Fruit fly (Drosophila melanogaster) whole organism, embryonic: Measurements from ENCODE around the gene CG5715.

Experiments
- Blimp-1 ChIP-seq: fragments of 200-800 bp; sonication (Bioruptor generic); optimal IDR thresholded peaks from 3 replicates; lab custom pipeline; 2018; ENCODE audit warnings: missing biosample characterization, missing genetic modification characterization, mild to moderate bottlenecking, moderate library complexity, missing genetic modification reagents
- CG10209 ChIP-seq: fragments of 200-800 bp; sonication (Bioruptor generic); optimal IDR thresholded peaks from 3 replicates; lab custom pipeline; 2017; ENCODE audit warnings: missing biosample characterization, mild to moderate bottlenecking, missing genetic modification characterization, missing genetic modification reagents
- CG11504 ChIP-seq: fragments of 200-800 bp; sonication (Bioruptor generic); optimal IDR thresholded peaks from 3 replicates; lab custom pipeline; 2019; ENCODE audit warnings: missing biosample characterization, mild to moderate bottlenecking, missing genetic modification characterization, moderate library complexity
- CG12391 ChIP-seq: fragments of 200-800 bp; sonication (Bioruptor generic); optimal IDR thresholded peaks from 3 replicates; lab custom pipeline; 2018; ENCODE audit warnings: missing biosample characterization, mild to moderate bottlenecking, missing genetic modification characterization, moderate library complexity
- CG1603 ChIP-seq: fragments of 200-800 bp; sonication (Bioruptor generic); optimal IDR thresholded peaks from 2 replicates; lab custom pipeline; 2019; ENCODE audit warnings: missing biosample characterization, mild to moderate bottlenecking, missing genetic modification characterization, moderate library complexity
- CG1647 ChIP-seq: fragments of 200-800 bp; sonication (Bioruptor generic); optimal IDR thresholded peaks from 3 replicates; lab custom pipeline; 2016; ENCODE audit warnings: missing biosample characterization, missing genetic modification characterization
- CG17359 ChIP-seq: fragments of 200-800 bp; sonication (Bioruptor generic); optimal IDR thresholded peaks from 3 replicates; lab custom pipeline; 2018; ENCODE audit warnings: missing biosample characterization, mild to moderate bottlenecking, missing genetic modification characterization, moderate library complexity
- CG18262 ChIP-seq: fragments of 200-800 bp; optimal IDR thresholded peaks from 3 replicates; lab custom pipeline; 2019; ENCODE audit warnings: missing biosample characterization, mild to moderate bottlenecking, missing genetic modification characterization, moderate library complexity
- CG18599 ChIP-seq: fragments of 200-800 bp; sonication (Bioruptor generic); optimal IDR thresholded peaks from 3 replicates; lab custom pipeline; 2017; ENCODE audit warnings: missing biosample characterization, missing genetic modification characterization, mild to moderate bottlenecking, moderate library complexity, missing genetic modification reagents
- CG30431 ChIP-seq: fragments of 200-800 bp; sonication (Bioruptor generic); optimal IDR thresholded peaks from 2 replicates; lab custom pipeline; 2017; ENCODE audit warnings: missing biosample characterization, missing genetic modification characterization
- CG3065 ChIP-seq: fragments of 200-800 bp; sonication (Bioruptor generic); optimal IDR thresholded peaks from 2 replicates; lab custom pipeline; 2016; ENCODE audit warnings: missing biosample characterization, missing genetic modification characterization
- CG31224 ChIP-seq: fragments of 200-800 bp; sonication (Bioruptor generic); IDR thresholded peaks from 2 replicates; pipeline ENCODE4 v1.3.6; 2022; ENCODE audit warnings: missing biosample characterization, missing genetic modification characterization
- CG33213 ChIP-seq: fragments of 200-800 bp; sonication (Bioruptor generic); optimal IDR thresholded peaks from 3 replicates; lab custom pipeline; 2016; ENCODE audit warnings: missing biosample characterization, missing genetic modification characterization
- CG42726 ChIP-seq: fragments of 200-800 bp; sonication (Bioruptor generic); IDR thresholded peaks from 2 replicates; pipeline ENCODE4 v1.3.6; 2022; ENCODE audit warnings: missing biosample characterization, missing genetic modification characterization; ENCODE audit not compliant: partially characterized antibody
- CG7271 ChIP-seq: fragments of 200-800 bp; sonication (Bioruptor generic); optimal IDR thresholded peaks from 2 replicates; lab custom pipeline; 2018; ENCODE audit warnings: missing biosample characterization, mild to moderate bottlenecking, missing genetic modification characterization, moderate library complexity
- CG7357 ChIP-seq: fragments of 200-800 bp; sonication (Bioruptor generic); IDR thresholded peaks from 3 replicates; pipeline ENCODE4 v1.3.6; 2022; ENCODE audit warnings: missing biosample characterization, missing genetic modification characterization
- CG7372 ChIP-seq: fragments of 200-800 bp; sonication (Bioruptor generic); IDR thresholded peaks from 2 replicates; pipeline ENCODE4 v1.3.6; 2022; ENCODE audit warnings: missing biosample characterization, missing genetic modification characterization
- CG8281 ChIP-seq: fragments of 200-800 bp; sonication (Bioruptor generic); optimal IDR thresholded peaks from 2 replicates; lab custom pipeline; 2018; ENCODE audit warnings: missing biosample characterization, mild to moderate bottlenecking, missing genetic modification characterization, moderate library complexity
- D19A ChIP-seq: fragments of 200-800 bp; optimal IDR thresholded peaks from 3 replicates; lab custom pipeline; 2019; ENCODE audit warnings: missing biosample characterization, mild to moderate bottlenecking, missing genetic modification characterization, moderate library complexity
- Dek ChIP-seq: fragments of 200-800 bp; sonication (Bioruptor generic); optimal IDR thresholded peaks from 3 replicates; lab custom pipeline; 2019; ENCODE audit warnings: missing biosample characterization, mild to moderate bottlenecking, missing genetic modification characterization, moderate library complexity
- Dll ChIP-seq: fragments of 200-800 bp; sonication (Bioruptor generic); IDR thresholded peaks from 4 replicates; pipeline ENCODE4 v1.3.6; 2022; ENCODE audit warnings: missing biosample characterization, missing genetic modification characterization; ENCODE audit not compliant: partially characterized antibody
- Doc2 ChIP-seq: fragments of 200-800 bp; sonication (Bioruptor generic); IDR thresholded peaks from 2 replicates; pipeline ENCODE4 v1.3.6; 2022; ENCODE audit warnings: missing biosample characterization, missing genetic modification characterization
- ERR ChIP-seq: fragments of 200-800 bp; sonication (Bioruptor generic); optimal IDR thresholded peaks from 2 replicates; lab custom pipeline; 2016; ENCODE audit warnings: missing biosample characterization, missing genetic modification characterization
- Gug ChIP-seq: fragments of 200-800 bp; sonication (Bioruptor generic); IDR thresholded peaks from 4 replicates; pipeline ENCODE4 v1.3.6; 2022; ENCODE audit warnings: missing biosample characterization, missing genetic modification characterization
- HHEX ChIP-seq: fragments of 200-800 bp; sonication (Bioruptor generic); optimal IDR thresholded peaks from 3 replicates; lab custom pipeline; 2017; ENCODE audit warnings: missing biosample characterization, mild to moderate bottlenecking, missing genetic modification characterization, missing genetic modification reagents
- HLH3B ChIP-seq: fragments of 200-800 bp; sonication (Bioruptor generic); IDR thresholded peaks from 2 replicates; pipeline ENCODE4 v1.3.6; 2022; ENCODE audit warnings: missing biosample characterization, missing genetic modification characterization
- NK7.1 ChIP-seq: fragments of 200-800 bp; sonication (Bioruptor generic); optimal IDR thresholded peaks from 3 replicates; lab custom pipeline; 2016; ENCODE audit warnings: missing biosample characterization, missing genetic modification characterization
- Nf-YA ChIP-seq: fragments of 200-800 bp; sonication (Bioruptor generic); IDR thresholded peaks from 2 replicates; pipeline ENCODE4 v1.3.6; 2022; ENCODE audit warnings: missing biosample characterization, missing genetic modification characterization
- Nf-YB ChIP-seq: fragments of 200-800 bp; sonication (Bioruptor generic); optimal IDR thresholded peaks from 3 replicates; lab custom pipeline; 2019; ENCODE audit warnings: missing biosample characterization, mild to moderate bottlenecking, missing genetic modification characterization, moderate library complexity
- Oli ChIP-seq: fragments of 200-800 bp; sonication (Bioruptor generic); optimal IDR thresholded peaks from 2 replicates; lab custom pipeline; 2018; ENCODE audit warnings: missing biosample characterization, mild to moderate bottlenecking, missing genetic modification characterization, moderate library complexity
- Ptx1 ChIP-seq: fragments of 200-800 bp; sonication (Bioruptor generic); IDR thresholded peaks from 2 replicates; pipeline ENCODE4 v1.3.6; 2022; ENCODE audit warnings: missing biosample characterization, missing genetic modification characterization
- aop ChIP-seq: fragments of 200-800 bp; sonication (Bioruptor generic); IDR thresholded peaks from 2 replicates; pipeline ENCODE4 v1.3.6; 2022; ENCODE audit warnings: missing biosample characterization, missing genetic modification characterization
- bsh ChIP-seq, 2 experiments: fragments of 200-800 bp; sonication (Bioruptor generic); optimal IDR thresholded peaks; 2 replicates each; lab custom pipeline; 2017 to 2018; ENCODE audit warnings: mild to moderate bottlenecking in 2 of 2, missing biosample characterization in 2 of 2, missing genetic modification characterization in 2 of 2, moderate library complexity in 1 of 2
- cad ChIP-seq: fragments of >200 bp; optimal IDR thresholded peaks from 2 replicates; lab custom pipeline; 2017; ENCODE audit warnings: missing biosample characterization, missing genetic modification characterization
- dmrt11E ChIP-seq: fragments of 200-800 bp; sonication (Bioruptor generic); optimal IDR thresholded peaks from 3 replicates; lab custom pipeline; 2018; ENCODE audit warnings: missing biosample characterization, mild to moderate bottlenecking, missing genetic modification characterization, moderate library complexity
- fd3F ChIP-seq: fragments of 200-800 bp; sonication (Bioruptor generic); optimal IDR thresholded peaks from 2 replicates; lab custom pipeline; 2018; ENCODE audit warnings: missing biosample characterization, mild to moderate bottlenecking, missing genetic modification characterization, moderate library complexity
- kni ChIP-seq: fragments of 200-800 bp; sonication (Bioruptor generic); optimal IDR thresholded peaks from 3 replicates; lab custom pipeline; 2017; ENCODE audit warnings: mild to moderate bottlenecking, missing biosample characterization, missing genetic modification reagents, missing genetic modification characterization
- nerfin-2 ChIP-seq: fragments of 200-800 bp; sonication (Bioruptor generic); IDR thresholded peaks from 2 replicates; pipeline ENCODE4 v1.3.6; 2022; ENCODE audit warnings: missing biosample characterization, missing genetic modification characterization; ENCODE audit not compliant: partially characterized antibody
- pb ChIP-seq: fragments of 200-800 bp; sonication (Bioruptor generic); optimal IDR thresholded peaks from 3 replicates; lab custom pipeline; 2016; ENCODE audit warnings: missing biosample characterization, missing genetic modification characterization
- peb ChIP-seq: fragments of 200-800 bp; sonication (Bioruptor generic); IDR thresholded peaks from 2 replicates; pipeline ENCODE4 v1.3.6; 2022; ENCODE audit warnings: missing biosample characterization, missing genetic modification characterization
- prd ChIP-seq, 3 experiments: fragments of >200 bp in 2 of 3; fragments of 200-800 bp in 1 of 3; sonication (Bioruptor generic) in 1 of 3; optimal IDR thresholded peaks in 2 of 3; IDR thresholded peaks in 1 of 3; 2 replicates in 2 of 3; 3 replicates in 1 of 3; pipeline versions ENCODE4 v1.3.6 to Lab custom; 2017 to 2022; ENCODE audit warnings: missing biosample characterization in 1 of 3, missing genetic modification characterization in 1 of 3
- ranshi ChIP-seq: fragments of 200-800 bp; sonication (Bioruptor generic); IDR thresholded peaks from 2 replicates; pipeline ENCODE4 v1.3.6; 2022; ENCODE audit warnings: missing biosample characterization, missing genetic modification characterization
- scrt ChIP-seq: fragments of 200-800 bp; sonication (Bioruptor generic); optimal IDR thresholded peaks from 2 replicates; lab custom pipeline; 2018; ENCODE audit warnings: missing biosample characterization, mild to moderate bottlenecking, missing genetic modification characterization, moderate library complexity
- tin ChIP-seq: fragments of 200-800 bp; sonication (Bioruptor generic); optimal IDR thresholded peaks from 3 replicates; lab custom pipeline; 2016; ENCODE audit warnings: missing biosample characterization, missing genetic modification characterization
- twi ChIP-seq: fragments of 200-800 bp; optimal IDR thresholded peaks from 2 replicates; lab custom pipeline; 2019; ENCODE audit warnings: missing biosample characterization, mild to moderate bottlenecking, missing genetic modification characterization, moderate library complexity

The CG5715 gene

DNA sequence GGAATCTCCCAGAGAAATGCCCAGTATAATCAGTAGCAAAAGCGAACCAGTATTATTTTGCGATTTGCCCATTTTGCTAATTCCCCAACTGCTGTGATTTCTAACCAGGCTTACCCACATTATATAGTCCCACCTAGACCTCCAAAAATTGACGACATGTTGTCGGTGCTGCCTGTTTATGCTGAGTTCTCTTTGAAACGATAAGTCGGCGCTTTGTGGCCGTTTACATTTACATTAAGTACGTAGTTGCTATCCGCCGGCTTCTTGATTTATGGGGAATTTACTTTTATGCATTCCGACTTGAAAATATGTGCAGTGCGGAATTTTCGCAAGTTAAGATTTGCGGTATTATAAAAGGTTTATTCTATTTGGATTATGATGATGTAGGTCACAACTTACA lies at the start of gene CG5715:
Gene CG5715, minus strand, starts transcription at position 101 of the 400 bp plus-strand sequence.
- no peak for TF ChIP-seq CG12391
- no peak for TF ChIP-seq CG10209 (GFP tag; lab: Kevin White, UChicago)
- no peak for TF ChIP-seq D19A
- TF ChIP-seq ERR (GFP tag; lab: Kevin White, UChicago): no peak
- TF ChIP-seq Oli: no peak
- TF ChIP-seq CG8281 (tag; lab: Kevin White, UChicago): no peak
- TF ChIP-seq CG42726: no peak
- TF ChIP-seq CG17359: no peak
- no peak for TF ChIP-seq CG11504 (tag; lab: Kevin White, UChicago)
- no peak for TF ChIP-seq fd3F (GFP tag; lab: Kevin White, UChicago)
- TF ChIP-seq Blimp-1 (GFP tag; lab: Kevin White, UChicago): no peak
- no peak for TF ChIP-seq CG33213 (GFP tag; lab: Kevin White, UChicago)
- TF ChIP-seq tin (GFP tag; lab: Kevin White, UChicago): no peak
- TF ChIP-seq prd (optimal IDR thresholded peaks at IDR 0.05; lab: Kevin White, UChicago): no peak
- no peak for TF ChIP-seq prd (GFP tag; IDR thresholded peaks at IDR 0.05; lab: Robert Waterston, UW)
- no peak for TF ChIP-seq CG31224 (GFP tag; lab: Robert Waterston, UW)

DNA sequence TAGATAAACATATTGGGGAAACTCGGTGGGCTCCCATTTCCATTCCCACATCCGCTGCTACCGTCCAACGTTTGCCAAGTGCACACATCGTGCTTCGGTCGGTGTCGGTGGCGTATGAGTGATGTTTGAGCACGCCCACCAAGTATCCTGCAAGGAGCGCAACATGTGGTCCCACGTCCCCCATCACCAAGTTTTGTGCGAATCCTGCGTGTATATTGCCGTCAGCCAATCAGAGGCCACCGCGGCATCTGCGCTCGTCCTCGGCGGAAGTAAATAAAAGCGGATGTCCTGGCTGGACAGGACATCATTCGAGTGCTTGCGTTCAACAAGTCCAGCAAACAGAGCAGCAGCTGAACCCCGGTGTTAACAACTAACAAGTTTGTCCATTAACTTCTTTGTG lies 47.1 kb upstream of the CG5715 start, which contains the start of gene Ms:
Gene Ms, plus strand, starts transcription at position 301 of the 400 bp plus-strand sequence.
- no peak for TF ChIP-seq CG18262 (tag; lab: Kevin White, UChicago)
- 0 out of 2 replicates have a peak, but pooled peaks have one; percentile 12 for TF ChIP-seq CG7372 (GFP tag; lab: Robert Waterston, UW)

DNA sequence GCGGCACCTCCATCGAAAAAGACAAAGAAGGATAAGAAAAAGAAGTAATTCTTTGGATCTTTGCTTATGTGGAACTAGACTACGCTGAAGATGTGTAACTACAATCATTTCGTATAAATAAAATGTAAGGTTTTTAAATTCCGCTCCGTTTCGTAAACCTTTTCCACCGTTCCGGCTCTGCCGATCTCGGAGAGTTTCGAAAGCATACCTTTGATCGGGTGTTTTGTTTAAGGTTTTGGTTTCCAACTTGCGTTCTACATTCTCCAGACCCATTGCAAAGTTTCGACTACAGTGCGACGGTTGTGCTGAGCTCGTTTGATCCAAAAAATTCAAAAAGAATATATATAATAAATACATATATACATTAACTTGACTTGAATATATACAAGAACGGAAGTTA lies 42.4 kb upstream of the CG5715 start, which contains the start of gene CG6432:
Gene CG6432, plus strand, starts transcription at position 301 of the 400 bp plus-strand sequence.
- TF ChIP-seq Nf-YA (GFP tag; lab: Robert Waterston, UW) (no peak), CG1603 (tag; lab: Kevin White, UChicago) (no peak), Doc2 (GFP tag; lab: Robert Waterston, UW) (no peak), CG1647 (GFP tag; lab: Kevin White, UChicago) (no peak), CG30431 (GFP tag; lab: Kevin White, UChicago) (no peak), HHEX (no peak), Nf-YB (GFP tag; lab: Kevin White, UChicago) (no peak), dmrt11E (tag; lab: Kevin White, UChicago) (no peak), aop (GFP tag; lab: Robert Waterston, UW) (no peak)

DNA sequence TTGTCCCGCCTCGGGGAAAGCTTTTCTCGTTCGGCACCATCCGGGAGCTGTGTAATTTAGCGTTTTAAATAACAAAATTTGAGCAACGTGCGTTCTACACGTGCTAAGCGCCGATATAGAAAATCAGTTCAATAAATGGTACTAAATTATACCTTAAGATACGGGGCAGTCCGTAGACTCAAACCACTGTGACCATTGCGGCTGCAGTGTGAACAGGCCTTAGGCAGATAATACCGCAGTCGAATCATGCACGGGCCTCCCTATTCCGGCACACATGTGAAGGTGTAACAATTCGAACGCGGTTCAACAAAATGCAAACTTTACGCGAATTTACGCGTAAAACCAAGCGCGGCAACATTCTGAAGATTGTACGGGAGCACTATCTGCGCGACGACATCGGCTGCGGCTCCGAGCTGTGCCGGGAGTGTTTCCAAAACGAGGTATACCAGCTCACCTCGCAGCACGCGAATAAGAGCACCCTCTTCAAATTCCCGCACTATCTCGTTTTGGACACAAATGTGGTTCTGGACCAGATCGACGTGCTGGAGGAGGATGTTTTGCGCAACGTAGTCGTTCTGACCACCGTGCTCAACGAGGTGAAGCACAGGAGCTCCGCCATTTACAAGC lies 39.1 kb upstream of the CG5715 start, which contains the start of the genes Rrp5 and Dis3:
Gene Rrp5, minus strand, starts transcription at position 135 of the 627 bp plus-strand sequence.
Gene Dis3, plus strand, starts transcription at position 252 of the 627 bp plus-strand sequence.
- TF ChIP-seq Ptx1 (GFP tag; lab: Robert Waterston, UW): peak; percentile 45; the same call in 1 of the 2 replicates
- TF ChIP-seq CG3065 (GFP tag; lab: Kevin White, UChicago): no peak
- TF ChIP-seq NK7.1 (GFP tag; lab: Kevin White, UChicago): no peak
- TF ChIP-seq Nf-YB (GFP tag; lab: Kevin White, UChicago): no peak
- TF ChIP-seq scrt: no peak
- no peak for TF ChIP-seq kni (GFP tag; lab: Kevin White, UChicago)
- no peak for TF ChIP-seq nerfin-2
- no peak for TF ChIP-seq Dek (tag; lab: Kevin White, UChicago)
- no peak for TF ChIP-seq CG7271 (tag; lab: Kevin White, UChicago)
- TF ChIP-seq bsh (GFP tag; optimal IDR thresholded peaks at IDR 0.05; lab: Kevin White, UChicago): no peak
- no peak for TF ChIP-seq peb (GFP tag; lab: Robert Waterston, UW)
- TF ChIP-seq HLH3B (GFP tag; lab: Robert Waterston, UW): no peak
- no peak; the same call in 3 of the 4 replicates for TF ChIP-seq Gug
- no peak for TF ChIP-seq CG18599 (GFP tag; lab: Kevin White, UChicago)
- TF ChIP-seq cad (GFP tag; lab: Kevin White, UChicago): no peak
- TF ChIP-seq CG7357 (GFP tag; lab: Robert Waterston, UW): no peak
- no peak for TF ChIP-seq twi
- no peak for TF ChIP-seq pb (GFP tag; lab: Kevin White, UChicago)
- 0 out of 4 replicates have a peak, but pooled peaks have one; percentile 17 for TF ChIP-seq Dll (GFP tag; lab: Robert Waterston, UW)
- no peak for TF ChIP-seq ranshi (GFP tag; lab: Robert Waterston, UW)
